Worm (Caenorhabditis elegans) whole organism, young adult: ENCODE results near the gene rpl-15.

ENCODE experiments used
- B0035.1 ChIP-seq: sonication (generic microtip); optimal IDR thresholded peaks from 2 replicates; lab custom pipeline; 2016; ENCODE audit warnings: missing genetic modification characterization, mild to moderate bottlenecking, missing compliant biosample characterization, missing genotype, missing genetic modification reagents
- B0261.1 ChIP-seq: sonication (generic microtip); optimal IDR thresholded peaks from 2 replicates; lab custom pipeline; 2016; ENCODE audit warnings: mild to moderate bottlenecking, missing genetic modification characterization, moderate library complexity, missing compliant biosample characterization
- B0336.3 ChIP-seq: fragments of 200-800 bp; sonication (Bioruptor generic); IDR thresholded peaks from 2 replicates; pipeline ENCODE4 v1.3.6; 2022; ENCODE audit warnings: missing genetic modification characterization, missing compliant biosample characterization
- D2030.7 ChIP-seq: fragments of 200-800 bp; sonication (Bioruptor generic); IDR thresholded peaks from 2 replicates; pipeline ENCODE4 v1.3.6; 2022; ENCODE audit warnings: missing genetic modification reagents, missing genetic modification characterization, missing compliant biosample characterization
- F10E7.11 ChIP-seq: sonication (generic microtip); optimal IDR thresholded peaks from 2 replicates; lab custom pipeline; 2017; ENCODE audit warnings: mild to moderate bottlenecking, missing genetic modification characterization, moderate library complexity, missing compliant biosample characterization
- F57A8.1 ChIP-seq: fragments of 200-800 bp; sonication (Bioruptor generic); optimal IDR thresholded peaks from 2 replicates; lab custom pipeline; 2018; ENCODE audit warnings: mild to moderate bottlenecking, missing genetic modification characterization, moderate library complexity, missing compliant biosample characterization
- K11D2.4 ChIP-seq: fragments of 200-800 bp; sonication (Bioruptor generic); IDR thresholded peaks from 2 replicates; pipeline ENCODE4 v1.3.6; 2022; ENCODE audit warnings: missing genetic modification reagents, missing genetic modification characterization, missing compliant biosample characterization
- T07F8.4 ChIP-seq: sonication (generic microtip); optimal IDR thresholded peaks from 2 replicates; lab custom pipeline; 2016; ENCODE audit warnings: mild to moderate bottlenecking, missing genetic modification characterization, moderate library complexity, missing compliant biosample characterization
- Y79H2A.3 ChIP-seq: fragments of 200-800 bp; sonication (Bioruptor generic); conservative IDR thresholded peaks from 2 replicates; pipeline ENCODE4 v1.3.6; 2022; ENCODE audit warnings: missing genetic modification reagents, missing genetic modification characterization, missing compliant biosample characterization
- aptf-3 ChIP-seq: fragments of 200-800 bp; sonication (Bioruptor generic); IDR thresholded peaks from 2 replicates; pipeline ENCODE4 v1.3.6; 2022; ENCODE audit warnings: missing genetic modification characterization, missing compliant biosample characterization
- attf-3 ChIP-seq: fragments of 200-800 bp; sonication (Bioruptor generic); conservative IDR thresholded peaks from 2 replicates; pipeline ENCODE4 v1.3.6; 2022; ENCODE audit warnings: missing genetic modification reagents, missing genetic modification characterization, missing compliant biosample characterization
- cebp-1 ChIP-seq, 2 experiments: fragments of 200-800 bp in 1 of 2; sonication (Bioruptor generic) in 1 of 2; sonication (generic microtip) in 1 of 2; IDR thresholded peaks in 1 of 2; optimal IDR thresholded peaks in 1 of 2; 2 replicates each; pipeline versions ENCODE4 v1.3.6 to Lab custom; 2017 to 2022; ENCODE audit warnings: missing compliant biosample characterization in 2 of 2, missing genetic modification characterization in 2 of 2, mild to moderate bottlenecking in 1 of 2, missing genetic modification reagents in 1 of 2, moderate library complexity in 1 of 2
- ceh-58 ChIP-seq: fragments of 200-800 bp; sonication (Bioruptor generic); IDR thresholded peaks from 2 replicates; pipeline ENCODE4 v1.3.6; 2022; ENCODE audit warnings: missing genetic modification characterization, missing compliant biosample characterization
- ceh-79 ChIP-seq: sonication (generic microtip); optimal IDR thresholded peaks from 2 replicates; lab custom pipeline; 2017; ENCODE audit warnings: mild to moderate bottlenecking, missing genetic modification characterization, missing compliant biosample characterization
- die-1 ChIP-seq: sonication (generic microtip); optimal IDR thresholded peaks from 2 replicates; lab custom pipeline; 2016; ENCODE audit warnings: missing genotype, mild to moderate bottlenecking, missing genetic modification characterization, missing compliant biosample characterization
- dox-1 ChIP-seq: fragments of 200-800 bp; sonication (Bioruptor generic); IDR thresholded peaks from 2 replicates; pipeline ENCODE4 v1.3.6; 2022; ENCODE audit warnings: missing genetic modification reagents, missing genetic modification characterization, missing compliant biosample characterization
- dpff-1 ChIP-seq: sonication (generic microtip); optimal IDR thresholded peaks from 2 replicates; lab custom pipeline; 2017; ENCODE audit warnings: mild to moderate bottlenecking, missing genetic modification characterization, missing compliant biosample characterization
- dpl-1 ChIP-seq: fragments of 150-350 bp; optimal IDR thresholded peaks from 2 replicates; lab custom pipeline; 2014; ENCODE audit warnings: missing biosample characterization, missing genetic modification reagents, missing genetic modification characterization
- egl-44 ChIP-seq: fragments of 200-800 bp; sonication (Bioruptor generic); IDR thresholded peaks from 2 replicates; pipeline ENCODE4 v1.3.6; 2022; ENCODE audit warnings: missing genetic modification reagents, missing genetic modification characterization, missing compliant biosample characterization
- hmg-20 ChIP-seq: fragments of 200-800 bp; sonication (Bioruptor generic); IDR thresholded peaks from 2 replicates; pipeline ENCODE4 v1.3.6; 2022; ENCODE audit warnings: missing genetic modification reagents, missing genetic modification characterization, missing compliant biosample characterization
- lin-35 ChIP-seq, 3 experiments: fragments of 150-350 bp in 2 of 3; sonication (generic microtip) in 1 of 3; optimal IDR thresholded peaks; 2 replicates each; lab custom pipeline; 2014 to 2018; ENCODE audit warnings: missing biosample characterization in 3 of 3, missing genetic modification characterization in 3 of 3, missing genetic modification reagents in 3 of 3
- lin-40 ChIP-seq: sonication (generic microtip); optimal IDR thresholded peaks from 2 replicates; lab custom pipeline; 2016; ENCODE audit warnings: missing genetic modification characterization, mild to moderate bottlenecking, missing compliant biosample characterization, missing genotype, missing genetic modification reagents
- lin-54 ChIP-seq: fragments of 200-800 bp; sonication (Bioruptor generic); optimal IDR thresholded peaks from 2 replicates; lab custom pipeline; 2018; ENCODE audit warnings: mild to moderate bottlenecking, missing genetic modification characterization, missing compliant biosample characterization
- lsl-1 ChIP-seq: fragments of 200-800 bp; sonication (Bioruptor generic); optimal IDR thresholded peaks from 2 replicates; lab custom pipeline; 2018; ENCODE audit warnings: mild to moderate bottlenecking, missing genetic modification characterization, moderate library complexity, missing compliant biosample characterization
- madf-8 ChIP-seq: fragments of 200-800 bp; sonication (Bioruptor generic); conservative IDR thresholded peaks from 2 replicates; pipeline ENCODE4 v1.3.6; 2022; ENCODE audit warnings: missing genetic modification reagents, missing genetic modification characterization, missing compliant biosample characterization
- mcd-1 ChIP-seq: fragments of 200-800 bp; sonication (Bioruptor generic); IDR thresholded peaks from 2 replicates; pipeline ENCODE4 v1.3.6; 2022; ENCODE audit warnings: missing genetic modification reagents, missing genetic modification characterization, missing compliant biosample characterization
- mxl-1 ChIP-seq: sonication (generic microtip); optimal IDR thresholded peaks from 2 replicates; lab custom pipeline; 2016; ENCODE audit warnings: missing genetic modification characterization, missing compliant biosample characterization
- nfyb-1 ChIP-seq: fragments of 200-800 bp; sonication (Bioruptor generic); IDR thresholded peaks from 2 replicates; pipeline ENCODE4 v1.3.6; 2022; ENCODE audit warnings: missing genetic modification reagents, missing genetic modification characterization, missing compliant biosample characterization
- nhr-80 ChIP-seq: sonication (generic microtip); optimal IDR thresholded peaks from 2 replicates; lab custom pipeline; 2016; ENCODE audit warnings: missing genetic modification characterization, missing compliant biosample characterization
- rcor-1 ChIP-seq: fragments of 200-800 bp; sonication (Bioruptor generic); IDR thresholded peaks from 2 replicates; pipeline ENCODE4 v1.3.6; 2022; ENCODE audit warnings: missing genetic modification reagents, missing genetic modification characterization, missing compliant biosample characterization
- sdz-38 ChIP-seq: sonication (generic microtip); optimal IDR thresholded peaks from 2 replicates; lab custom pipeline; 2016; ENCODE audit warnings: missing genotype, missing genetic modification characterization, missing compliant biosample characterization
- somi-1 ChIP-seq: fragments of 200-800 bp; sonication (Bioruptor generic); optimal IDR thresholded peaks from 2 replicates; lab custom pipeline; 2018; ENCODE audit warnings: mild to moderate bottlenecking, missing genetic modification characterization, missing compliant biosample characterization
- tbp1 ChIP-seq: fragments of 200-800 bp; sonication (Bioruptor generic); optimal IDR thresholded peaks from 2 replicates; lab custom pipeline; 2018; ENCODE audit warnings: mild to moderate bottlenecking, missing genetic modification characterization, missing compliant biosample characterization
- tbx-9 ChIP-seq: sonication (generic microtip); optimal IDR thresholded peaks from 2 replicates; lab custom pipeline; 2016; ENCODE audit warnings: borderline replicate concordance, missing genetic modification characterization, inconsistent platforms, missing compliant biosample characterization
- tlf-1 ChIP-seq: fragments of 200-800 bp; sonication (Bioruptor generic); optimal IDR thresholded peaks from 2 replicates; lab custom pipeline; 2018; ENCODE audit warnings: mild to moderate bottlenecking, missing genetic modification characterization, missing compliant biosample characterization
- ztf-22 ChIP-seq: fragments of 200-800 bp; sonication (Bioruptor generic); optimal IDR thresholded peaks from 2 replicates; lab custom pipeline; 2018; ENCODE audit warnings: mild to moderate bottlenecking, missing genetic modification characterization, moderate library complexity, missing compliant biosample characterization
- ztf-28 ChIP-seq: fragments of 200-800 bp; sonication (Bioruptor generic); IDR thresholded peaks from 2 replicates; pipeline ENCODE4 v1.3.6; 2022; ENCODE audit warnings: missing genetic modification reagents, missing genetic modification characterization, missing compliant biosample characterization

rpl-15 gene

DNA sequence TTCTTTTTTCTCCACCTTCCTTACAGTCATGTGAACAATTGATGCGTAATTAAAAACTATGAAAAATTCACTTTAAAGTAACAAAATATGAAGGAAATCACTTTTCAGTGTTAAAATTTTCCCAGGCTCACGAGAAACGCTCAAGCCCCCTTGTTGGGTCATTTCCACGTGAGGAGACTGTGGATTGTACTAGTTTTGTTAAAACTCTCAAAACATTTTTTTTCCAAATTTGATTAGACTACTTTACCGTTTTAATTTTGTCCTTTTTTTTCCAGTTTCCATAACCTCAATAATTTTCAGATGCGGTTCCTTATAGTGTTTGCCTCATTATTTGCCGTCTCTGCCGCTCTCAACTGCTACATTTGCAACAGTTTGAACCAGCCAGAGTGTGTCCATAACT, 10.8 kb upstream of the rpl-15 start, which contains the start of gene K11H12.7:
Gene K11H12.7, plus strand, starts transcription at position 301 of the 400 bp plus-strand sequence.
- no peak for TF ChIP-seq dpl-1 (GFP tag; lab: Kevin White, UChicago)
- no peak for TF ChIP-seq mxl-1 (tag; lab: Kevin White, UChicago)
- TF ChIP-seq ztf-22: no peak
- TF ChIP-seq F57A8.1 (GFP tag; lab: Kevin White, UChicago): no peak
- no peak for TF ChIP-seq nhr-80
- no peak for TF ChIP-seq B0336.3 (GFP tag; lab: Robert Waterston, UW)
- TF ChIP-seq cebp-1 (GFP tag; IDR thresholded peaks at IDR 0.05; lab: Robert Waterston, UW): no peak
- no peak for TF ChIP-seq cebp-1 (tag; optimal IDR thresholded peaks at IDR 0.05; lab: Kevin White, UChicago)
- no peak for TF ChIP-seq K11D2.4 (GFP tag; lab: Robert Waterston, UW)
- no peak for TF ChIP-seq tbp1 (GFP tag; lab: Kevin White, UChicago)
- no peak for TF ChIP-seq lin-35 (GFP tag; optimal IDR thresholded peaks at IDR 0.05; lab: Kevin White, UChicago)
- TF ChIP-seq rcor-1 (GFP tag; lab: Robert Waterston, UW): no peak
- no peak for TF ChIP-seq D2030.7 (GFP tag; lab: Robert Waterston, UW)
- TF ChIP-seq aptf-3 (GFP tag; lab: Robert Waterston, UW): no peak

DNA sequence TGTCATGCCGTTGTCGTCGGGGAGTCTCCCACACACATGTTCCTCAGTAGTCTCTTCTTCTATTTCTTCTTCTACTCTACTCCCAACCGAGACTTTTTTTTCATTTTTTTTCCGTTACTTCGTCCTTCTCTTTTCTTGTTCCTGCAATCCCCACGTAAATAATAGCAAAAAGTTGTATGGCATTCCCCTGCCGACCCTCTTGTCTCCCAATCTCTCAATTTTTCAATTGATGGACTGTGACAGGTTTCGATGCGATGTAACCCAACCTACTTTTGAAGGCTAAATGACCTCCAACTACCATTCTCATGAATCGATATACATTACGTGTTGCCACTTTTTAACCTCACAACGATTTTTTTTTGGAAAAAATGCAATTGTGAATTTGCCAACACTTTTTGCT, 9.7 kb upstream of the rpl-15 start:
- TF ChIP-seq attf-3 (GFP tag; lab: Robert Waterston, UW): no peak
- peak; percentile 23 for TF ChIP-seq somi-1 (GFP tag; lab: Kevin White, UChicago)
- TF ChIP-seq Y79H2A.3 (GFP tag; lab: Robert Waterston, UW): no peak
- peak; percentile 6 for TF ChIP-seq lin-40 (tag; lab: Kevin White, UChicago)
- no peak for TF ChIP-seq nfyb-1
- TF ChIP-seq F10E7.11: no peak

DNA sequence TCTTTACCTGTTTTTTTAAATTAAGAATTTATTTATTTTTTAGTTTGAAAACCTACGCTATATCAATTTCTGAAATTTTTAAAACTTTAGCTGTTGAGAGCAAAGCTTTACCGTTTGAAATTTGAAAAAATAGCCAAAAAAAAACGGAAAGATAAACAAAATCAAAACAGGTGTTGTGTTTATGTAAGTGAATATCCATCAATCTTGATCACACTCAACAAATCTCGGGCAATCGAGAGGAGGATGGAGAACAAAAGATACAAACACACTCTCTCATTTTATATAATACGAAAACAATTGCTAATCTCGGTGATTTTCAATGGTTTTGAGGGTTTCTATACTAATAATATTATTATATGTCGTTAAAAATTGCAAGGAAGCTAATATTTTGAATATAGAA, 7.2 kb upstream of the rpl-15 start:
- TF ChIP-seq ceh-58 (GFP tag; lab: Robert Waterston, UW): no peak
- TF ChIP-seq ceh-79 (tag; lab: Kevin White, UChicago): no peak
- TF ChIP-seq tbx-9: no peak
- TF ChIP-seq sdz-38 (tag; lab: Kevin White, UChicago): no peak
- TF ChIP-seq lin-54 (GFP tag; lab: Kevin White, UChicago): no peak
- TF ChIP-seq dpff-1 (tag; lab: Kevin White, UChicago): no peak
- no peak for TF ChIP-seq B0035.1
- no peak for TF ChIP-seq B0336.3 (GFP tag; lab: Robert Waterston, UW)
- no peak for TF ChIP-seq tlf-1 (GFP tag; lab: Kevin White, UChicago)
- TF ChIP-seq dox-1: no peak
- TF ChIP-seq T07F8.4 (tag; lab: Kevin White, UChicago): no peak
- TF ChIP-seq die-1 (tag; lab: Kevin White, UChicago): no peak
- no peak for TF ChIP-seq Y79H2A.3 (GFP tag; lab: Robert Waterston, UW)
- no peak for TF ChIP-seq egl-44 (GFP tag; lab: Robert Waterston, UW)
- no peak for TF ChIP-seq ztf-28 (GFP tag; lab: Robert Waterston, UW)
- no peak for TF ChIP-seq B0261.1
- TF ChIP-seq hmg-20 (GFP tag; lab: Robert Waterston, UW): no peak
- TF ChIP-seq lsl-1 (GFP tag; lab: Kevin White, UChicago): no peak
- no peak for TF ChIP-seq mcd-1 (GFP tag; lab: Robert Waterston, UW)
- TF ChIP-seq madf-8 (GFP tag; lab: Robert Waterston, UW): no peak
